Fruit fly (Drosophila melanogaster) whole organism, adult: ENCODE measurements around the gene Cyp9f2.

Experiments
- CG12768 ChIP-seq: fragments of 200-800 bp; sonication (Bioruptor generic); optimal IDR thresholded peaks from 2 replicates; lab custom pipeline; 2017; ENCODE audit warnings: missing biosample characterization, missing genetic modification characterization, mild to moderate bottlenecking, moderate library complexity, missing genetic modification reagents
- CG14711 ChIP-seq: fragments of 200-800 bp; sonication (Bioruptor generic); optimal IDR thresholded peaks from 2 replicates; lab custom pipeline; 2018; ENCODE audit warnings: missing biosample characterization, mild to moderate bottlenecking, missing genetic modification characterization, moderate library complexity
- CG33017 ChIP-seq: fragments of 200-800 bp; sonication (Bioruptor generic); optimal IDR thresholded peaks from 2 replicates; lab custom pipeline; 2018; ENCODE audit warnings: missing biosample characterization, mild to moderate bottlenecking, missing genetic modification characterization, moderate library complexity
- CG5204 ChIP-seq: fragments of 200-800 bp; sonication (Bioruptor generic); optimal IDR thresholded peaks from 2 replicates; lab custom pipeline; 2016; ENCODE audit warnings: missing biosample characterization, missing genetic modification characterization
- bab1 ChIP-seq: fragments of 200-800 bp; sonication (Bioruptor generic); optimal IDR thresholded peaks from 3 replicates; lab custom pipeline; 2019; ENCODE audit warnings: missing biosample characterization, mild to moderate bottlenecking, missing genetic modification characterization, moderate library complexity
- pad ChIP-seq: fragments of 200-800 bp; sonication (Bioruptor generic); optimal IDR thresholded peaks from 3 replicates; lab custom pipeline; 2017; ENCODE audit warnings: missing biosample characterization, missing genetic modification characterization, mild to moderate bottlenecking, moderate library complexity, missing genetic modification reagents
- tj ChIP-seq: fragments of 200-800 bp; sonication (Bioruptor generic); optimal IDR thresholded peaks from 3 replicates; lab custom pipeline; 2017; ENCODE audit warnings: missing biosample characterization, mild to moderate bottlenecking, missing genetic modification characterization, moderate library complexity

DNA sequence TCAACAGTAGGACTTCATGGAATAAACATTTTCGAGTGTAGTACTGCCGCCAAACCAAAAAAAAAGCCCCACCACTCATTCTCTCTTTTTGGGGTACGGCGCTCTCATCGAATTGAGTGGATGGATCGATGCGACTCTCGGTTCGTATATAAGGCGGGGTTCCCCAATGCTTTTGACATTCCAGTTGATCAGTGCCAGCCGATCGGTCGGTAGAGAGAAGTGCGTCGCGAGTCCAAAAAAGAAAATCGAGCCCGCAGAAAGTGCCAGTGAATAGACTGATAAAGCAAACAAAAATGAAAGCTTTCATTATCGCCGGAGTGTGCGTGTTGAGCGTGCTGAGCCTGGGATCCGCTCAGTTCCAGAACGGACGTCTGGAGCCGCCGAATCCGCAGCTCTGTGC lies 46.0 kb downstream of the Cyp9f2 start, which contains the start of gene CG4115:
- TF ChIP-seq CG33017 (tag; lab: Kevin White, UChicago): no peak
- no peak for TF ChIP-seq CG14711 (tag; lab: Kevin White, UChicago)
- TF ChIP-seq tj (GFP tag; lab: Kevin White, UChicago): no peak
- TF ChIP-seq pad: no peak
- TF ChIP-seq CG12768 (GFP tag; lab: Kevin White, UChicago): no peak
- TF ChIP-seq CG5204 (GFP tag; lab: Kevin White, UChicago): no peak
- TF ChIP-seq bab1 (GFP tag; lab: Kevin White, UChicago): no peak
